Worm (Caenorhabditis elegans) whole organism, L2 larva: ENCODE measurements around the gene unc-93.

Source experiments
- ZK546.5 ChIP-seq: sonication (generic microtip); optimal IDR thresholded peaks from 2 replicates; lab custom pipeline; 2017; ENCODE audit warnings: missing biosample characterization, missing genetic modification characterization
- aly-2 ChIP-seq: fragments of 150-350 bp; optimal IDR thresholded peaks from 2 replicates; lab custom pipeline; 2014; ENCODE audit warnings: missing biosample characterization, missing genetic modification characterization
- ama-1 ChIP-seq: fragments of 150-350 bp; optimal IDR thresholded peaks from 2 replicates; lab custom pipeline; 2018; ENCODE audit warnings: inconsistent platforms
- blmp-1 ChIP-seq: sonication (generic microtip); optimal IDR thresholded peaks from 2 replicates; lab custom pipeline; 2017; ENCODE audit warnings: missing genetic modification characterization, mild to moderate bottlenecking, missing compliant biosample characterization, antibody characterized with exemption, moderate library complexity; ENCODE audit not compliant: insufficient read depth
- ceh-16 ChIP-seq: fragments of 150-350 bp; optimal IDR thresholded peaks from 2 replicates; lab custom pipeline; 2014; ENCODE audit warnings: missing biosample characterization, missing genetic modification characterization
- ceh-82 ChIP-seq: fragments of 150-350 bp; optimal IDR thresholded peaks from 2 replicates; lab custom pipeline; 2014; ENCODE audit warnings: missing biosample characterization, missing genetic modification characterization
- lsy-2 ChIP-seq, 2 experiments: fragments of 150-350 bp in 1 of 2; sonication (generic microtip) in 1 of 2; optimal IDR thresholded peaks; 2 replicates each; lab custom pipeline; 2014 to 2017; ENCODE audit warnings: missing biosample characterization in 2 of 2, missing genetic modification characterization in 2 of 2
- mab-5 ChIP-seq: fragments of 150-350 bp; optimal IDR thresholded peaks from 2 replicates; lab custom pipeline; 2014; ENCODE audit warnings: missing biosample characterization, missing genetic modification characterization
- nhr-10 ChIP-seq: sonication (generic microtip); optimal IDR thresholded peaks from 2 replicates; lab custom pipeline; 2017; ENCODE audit warnings: missing biosample characterization, missing genetic modification characterization
- nhr-11 ChIP-seq: fragments of 150-350 bp; optimal IDR thresholded peaks from 2 replicates; lab custom pipeline; 2014; ENCODE audit warnings: missing biosample characterization, missing genetic modification characterization
- nhr-12 ChIP-seq: fragments of 150-350 bp; optimal IDR thresholded peaks from 2 replicates; lab custom pipeline; 2014; ENCODE audit warnings: missing biosample characterization, missing genetic modification characterization
- nhr-23 ChIP-seq: fragments of 150-350 bp; optimal IDR thresholded peaks from 2 replicates; lab custom pipeline; 2014; ENCODE audit warnings: missing biosample characterization, missing genetic modification reagents, missing genetic modification characterization
- nhr-77 ChIP-seq: fragments of 150-350 bp; optimal IDR thresholded peaks from 2 replicates; lab custom pipeline; 2014; ENCODE audit warnings: missing biosample characterization, missing genetic modification characterization
- unc-62 ChIP-seq: fragments of 150-350 bp; optimal IDR thresholded peaks from 2 replicates; lab custom pipeline; 2014; ENCODE audit warnings: missing biosample characterization, missing genetic modification reagents, missing genetic modification characterization

DNA sequence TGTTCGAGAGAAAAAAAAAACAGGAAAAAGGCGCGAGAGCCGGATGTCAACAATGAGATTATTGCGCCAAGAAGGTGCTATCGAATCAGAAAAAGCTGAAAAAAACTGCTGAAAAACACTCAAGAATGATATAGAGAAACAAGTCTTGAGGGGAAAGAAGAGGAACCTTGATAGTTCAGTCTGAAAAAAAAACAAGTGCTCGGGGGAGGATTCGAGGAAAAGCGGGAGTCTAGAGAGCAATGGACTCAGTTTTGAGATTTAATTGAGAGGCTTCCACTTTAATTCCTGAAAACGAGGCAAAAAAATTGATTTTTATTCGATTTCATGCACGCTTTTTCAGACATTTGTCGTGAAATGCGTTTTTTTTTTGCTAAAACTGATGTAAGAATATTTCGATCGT, 50.4 kb downstream of the unc-93 start, which contains the start of gene npr-15:
- no peak for TF ChIP-seq ZK546.5
- TF ChIP-seq nhr-12 (tag; lab: Kevin White, UChicago), result no peak
- TF ChIP-seq ceh-16 (tag; lab: Kevin White, UChicago), result no peak
- TF ChIP-seq nhr-11 (tag; lab: Kevin White, UChicago), result no peak
- TF ChIP-seq aly-2, result no peak
- TF ChIP-seq mab-5 (tag; lab: Kevin White, UChicago), result no peak
- no peak for TF ChIP-seq ama-1
- no peak for TF ChIP-seq lsy-2 (tag; optimal IDR thresholded peaks at IDR 0.05; lab: Kevin White, UChicago)
- TF ChIP-seq unc-62, result no peak
- TF ChIP-seq nhr-10 (tag; lab: Kevin White, UChicago), result no peak
- TF ChIP-seq nhr-77 (tag; lab: Kevin White, UChicago), result no peak
- no peak for TF ChIP-seq nhr-23 (tag; lab: Kevin White, UChicago)
- no peak for TF ChIP-seq ceh-82 (tag; lab: Kevin White, UChicago)
- no peak for TF ChIP-seq blmp-1
